Worm (Caenorhabditis elegans) whole organism, L4/young adult: ENCODE measurements around the gene cux-7.

Experiments
- W03F9.2 ChIP-seq: fragments of 150-350 bp; optimal IDR thresholded peaks from 2 replicates; lab custom pipeline; 2014; ENCODE audit warnings: missing biosample characterization, missing genetic modification characterization
- dao-5 ChIP-seq: sonication (generic microtip); optimal IDR thresholded peaks from 2 replicates; lab custom pipeline; 2016; ENCODE audit warnings: missing genotype, missing genetic modification characterization, moderate library complexity, missing compliant biosample characterization
- him-1 ChIP-seq: sonication (generic microtip); optimal IDR thresholded peaks from 2 replicates; lab custom pipeline; 2016; ENCODE audit warnings: missing genotype, missing genetic modification reagents, missing genetic modification characterization, missing compliant biosample characterization

cux-7 gene

DNA sequence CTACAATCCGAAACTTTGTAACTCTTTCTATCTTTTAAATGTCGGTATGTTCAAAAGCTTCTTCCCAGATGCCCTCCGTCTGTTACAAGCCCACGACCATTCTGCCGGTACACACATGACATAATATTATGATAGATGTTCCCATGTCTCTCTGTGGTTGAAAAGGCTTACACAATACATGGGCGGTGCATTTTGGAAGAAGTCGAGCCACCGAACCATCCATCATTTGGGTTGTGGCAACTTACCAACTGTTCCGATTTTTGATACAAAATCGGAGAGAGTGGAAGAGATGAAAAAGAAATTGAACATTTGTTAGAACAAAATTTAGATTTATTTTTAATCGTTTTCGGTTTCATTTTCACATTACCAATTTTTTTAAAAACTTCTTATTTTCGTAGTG is 28.3 kb upstream of the cux-7 start:
- no peak for TF ChIP-seq him-1 (tag; lab: Kevin White, UChicago)
- TF ChIP-seq dao-5, result no peak
- TF ChIP-seq W03F9.2 (tag; lab: Kevin White, UChicago), result no peak

DNA sequence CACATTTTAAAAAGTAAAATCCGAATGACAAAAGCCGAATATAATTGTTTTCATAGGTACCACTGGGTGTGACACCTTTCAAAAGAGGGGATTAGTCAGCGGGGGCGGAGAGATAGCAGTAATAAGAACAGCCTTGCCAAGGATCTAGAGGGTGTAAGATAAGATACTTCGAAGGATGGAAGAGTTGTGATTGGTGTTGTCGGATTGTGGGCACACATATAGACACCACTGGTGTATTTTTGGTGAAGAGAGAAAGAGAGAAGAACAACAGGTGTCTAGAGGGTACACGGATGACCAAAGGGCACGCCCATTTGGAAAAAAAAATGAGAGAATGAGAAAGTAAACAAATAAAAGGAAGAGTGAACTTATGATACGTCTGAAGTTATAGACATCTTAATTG is 24.5 kb upstream of the cux-7 start:
- TF ChIP-seq dao-5 (no peak), him-1 (tag; lab: Kevin White, UChicago) (no peak), W03F9.2 (tag; lab: Kevin White, UChicago) (no peak)

DNA sequence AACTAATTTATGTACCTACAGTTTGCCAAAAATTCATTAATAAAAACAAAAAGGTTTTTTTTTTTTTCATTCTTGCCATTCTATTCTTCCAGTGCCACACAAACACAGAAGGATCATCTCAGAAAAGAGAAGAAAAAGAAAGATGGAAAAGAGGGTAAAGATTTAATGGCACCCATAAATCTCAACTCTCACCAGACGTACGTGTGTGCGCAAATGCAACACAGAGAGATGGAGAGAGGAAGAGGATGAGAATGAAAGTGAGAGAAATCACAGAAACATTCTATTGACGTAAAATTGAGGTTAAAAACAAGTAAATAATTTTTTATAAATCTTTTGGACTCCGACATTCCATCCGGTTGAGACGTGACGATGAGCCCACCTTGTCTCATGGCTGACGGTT is 23.6 kb upstream of the cux-7 start:
- no peak for TF ChIP-seq dao-5
- no peak for TF ChIP-seq W03F9.2 (tag; lab: Kevin White, UChicago)
- TF ChIP-seq him-1 (tag; lab: Kevin White, UChicago), result no peak

DNA sequence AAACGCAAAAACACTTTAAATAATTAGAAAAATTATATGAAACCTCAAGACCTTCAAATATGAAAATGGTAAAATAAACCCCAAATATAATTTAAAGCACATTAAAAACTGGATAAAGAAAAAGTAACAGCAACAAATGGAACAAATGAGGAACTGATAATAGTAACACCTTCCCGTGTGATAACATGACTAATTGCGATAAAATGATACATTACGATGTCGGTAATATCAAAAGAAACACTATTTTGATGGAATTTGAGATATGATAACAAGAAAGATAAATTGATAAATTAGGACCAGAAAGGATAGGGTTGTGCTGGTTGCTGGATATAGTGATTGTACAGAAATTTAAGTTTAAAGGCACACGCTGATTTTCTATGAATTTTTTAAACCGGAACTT is 21.4 kb upstream of the cux-7 start:
- TF ChIP-seq W03F9.2 (tag; lab: Kevin White, UChicago), result no peak
- TF ChIP-seq dao-5, result no peak
- no peak for TF ChIP-seq him-1 (tag; lab: Kevin White, UChicago)

DNA sequence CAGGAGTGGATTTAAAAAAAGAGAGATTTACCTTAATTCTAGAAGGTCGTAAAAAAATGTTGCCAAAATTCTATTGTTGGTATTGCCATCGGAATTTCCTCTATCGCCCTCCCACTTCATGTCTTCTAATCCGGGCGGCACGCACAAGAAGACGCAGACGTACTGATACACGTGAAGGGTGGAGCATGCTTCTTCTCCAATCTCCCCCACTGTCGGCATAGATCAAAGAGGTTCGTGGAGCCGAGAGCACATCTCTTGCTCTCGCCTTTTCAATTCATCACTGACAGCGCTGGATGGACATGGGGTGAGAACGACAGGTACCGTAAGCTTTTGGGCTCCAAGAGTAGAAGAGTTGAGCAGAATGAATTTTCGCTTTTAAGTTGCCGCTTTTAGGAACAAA is 15.9 kb upstream of the cux-7 start, which contains the start of gene lin-39:
Gene lin-39 (minus strand): TSS at position 74 of the 400 bp plus-strand sequence.
- TF ChIP-seq W03F9.2 (tag; lab: Kevin White, UChicago), result no peak
- no peak for TF ChIP-seq dao-5
- TF ChIP-seq him-1 (tag; lab: Kevin White, UChicago), result no peak

DNA sequence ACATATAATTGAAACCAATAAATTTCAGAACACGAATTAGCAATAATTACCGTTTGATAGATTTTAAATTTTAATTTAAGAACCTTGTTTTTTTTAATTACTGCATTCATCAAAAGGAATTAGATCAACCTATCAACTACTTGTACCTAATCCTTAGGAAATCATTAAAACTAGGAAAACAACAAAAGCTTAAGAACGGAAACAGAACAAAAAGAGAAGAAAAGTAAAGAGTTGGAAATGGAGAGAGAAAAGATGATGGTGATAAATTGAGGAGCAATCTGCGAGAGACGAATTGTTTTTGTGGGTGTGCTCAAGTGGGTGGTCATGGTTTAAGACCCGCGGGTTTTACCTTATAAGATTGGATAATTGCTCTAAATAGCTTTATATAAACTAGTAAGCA is 14.7 kb upstream of the cux-7 start:
- no peak for TF ChIP-seq W03F9.2 (tag; lab: Kevin White, UChicago)
- no peak for TF ChIP-seq dao-5
- no peak for TF ChIP-seq him-1 (tag; lab: Kevin White, UChicago)

DNA sequence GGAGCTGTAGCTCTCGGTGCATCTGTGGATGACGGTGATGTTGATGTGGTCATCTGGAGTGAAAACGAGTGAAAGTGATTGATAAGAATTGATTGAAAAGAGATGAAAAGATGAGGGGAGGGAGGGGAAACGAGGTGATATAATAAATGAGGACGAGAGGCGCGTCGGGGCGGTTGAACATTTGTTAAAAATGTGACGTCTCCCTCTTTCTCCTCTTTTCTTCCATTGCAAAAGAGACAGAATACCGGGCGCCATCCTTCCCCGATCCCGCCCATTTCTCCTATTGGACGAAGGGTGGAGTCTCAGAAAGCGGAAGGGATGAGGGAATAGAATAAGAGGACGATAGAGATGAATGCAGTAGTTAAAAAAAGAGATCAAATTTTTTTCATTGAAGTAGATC is 14.0 kb upstream of the cux-7 start:
- TF ChIP-seq dao-5, result no peak
- no peak for TF ChIP-seq W03F9.2 (tag; lab: Kevin White, UChicago)
- no peak for TF ChIP-seq him-1 (tag; lab: Kevin White, UChicago)

DNA sequence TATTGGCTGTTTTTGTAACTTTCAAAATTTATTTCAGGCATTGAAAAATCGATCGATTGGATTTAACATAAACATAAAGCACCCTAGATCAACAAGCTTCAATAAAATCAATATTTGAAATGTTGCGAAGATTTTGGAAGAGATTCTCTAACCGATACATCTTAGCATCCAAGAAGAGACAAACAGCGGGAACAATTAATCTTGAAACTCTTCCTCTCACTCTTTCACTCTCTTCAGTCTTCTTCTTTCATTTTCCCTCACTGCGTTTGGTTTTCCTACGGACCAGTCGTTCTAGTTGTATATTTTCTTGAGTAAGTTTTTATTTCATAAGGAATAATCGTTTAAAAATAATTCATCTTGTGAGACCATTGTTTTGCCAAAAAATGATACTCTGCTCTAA is 12.4 kb upstream of the cux-7 start:
- TF ChIP-seq W03F9.2 (tag; lab: Kevin White, UChicago), result no peak
- TF ChIP-seq him-1 (tag; lab: Kevin White, UChicago), result no peak
- no peak for TF ChIP-seq dao-5

DNA sequence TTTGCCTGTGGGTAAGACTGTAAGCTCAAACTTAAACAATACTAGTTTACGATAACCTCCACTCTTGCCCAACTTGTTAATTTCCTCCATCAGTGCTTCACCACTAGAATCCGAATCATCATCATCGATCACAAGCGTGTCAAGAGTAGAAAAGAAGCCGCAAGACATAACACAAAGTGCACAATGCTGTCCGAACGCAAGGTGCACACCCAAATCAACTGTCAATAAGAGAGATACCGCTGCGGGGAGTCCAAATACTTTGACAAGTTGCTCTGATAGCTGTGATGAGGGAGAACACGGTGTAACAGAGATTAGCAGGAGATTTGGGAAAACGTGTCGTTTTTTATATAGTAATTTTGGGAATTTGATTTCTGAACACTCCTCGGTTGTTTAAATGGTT is 10.7 kb upstream of the cux-7 start:
- TF ChIP-seq him-1 (tag; lab: Kevin White, UChicago), result no peak
- no peak for TF ChIP-seq dao-5
- TF ChIP-seq W03F9.2 (tag; lab: Kevin White, UChicago), result no peak

DNA sequence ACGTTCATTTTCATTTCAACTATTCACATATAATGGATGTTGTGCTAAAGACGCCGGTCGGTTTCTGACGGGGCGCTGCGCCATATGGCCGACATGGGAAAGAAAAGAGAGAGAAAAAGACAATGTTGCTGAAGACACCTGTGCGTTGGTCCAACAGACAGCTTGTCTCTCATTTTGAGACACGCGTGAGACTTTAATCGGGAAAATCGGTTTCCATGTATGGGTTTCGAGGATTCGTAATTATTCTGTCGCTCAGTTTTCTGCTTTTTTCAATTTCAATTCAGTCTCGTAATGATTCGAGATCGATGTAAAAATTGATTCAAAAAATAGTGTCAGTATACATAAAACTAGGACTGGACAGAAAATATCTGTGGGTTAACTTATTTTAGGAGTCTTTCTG is 10.2 kb upstream of the cux-7 start:
- TF ChIP-seq dao-5 (no peak), W03F9.2 (tag; lab: Kevin White, UChicago) (no peak), him-1 (tag; lab: Kevin White, UChicago) (no peak)

DNA sequence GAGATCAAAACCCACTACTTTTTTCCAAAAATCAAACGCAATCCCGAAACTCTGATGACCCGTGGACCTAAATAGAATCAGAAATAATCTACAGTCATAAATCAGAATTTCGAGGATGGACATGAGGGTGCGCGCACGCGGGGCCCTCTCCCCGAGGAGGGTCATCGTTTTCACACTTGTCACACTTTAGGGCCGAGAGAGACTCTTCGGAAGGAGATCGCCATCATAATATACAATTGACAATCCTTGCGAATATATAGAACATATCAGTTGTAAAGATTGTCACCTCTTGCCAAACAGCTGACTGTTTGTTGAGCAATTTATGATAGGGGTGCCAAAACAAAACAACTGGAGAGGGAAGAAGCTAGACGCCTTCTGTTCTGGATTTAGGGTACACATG is 9.5 kb upstream of the cux-7 start:
- TF ChIP-seq dao-5 (no peak), W03F9.2 (tag; lab: Kevin White, UChicago) (no peak), him-1 (tag; lab: Kevin White, UChicago) (no peak)

DNA sequence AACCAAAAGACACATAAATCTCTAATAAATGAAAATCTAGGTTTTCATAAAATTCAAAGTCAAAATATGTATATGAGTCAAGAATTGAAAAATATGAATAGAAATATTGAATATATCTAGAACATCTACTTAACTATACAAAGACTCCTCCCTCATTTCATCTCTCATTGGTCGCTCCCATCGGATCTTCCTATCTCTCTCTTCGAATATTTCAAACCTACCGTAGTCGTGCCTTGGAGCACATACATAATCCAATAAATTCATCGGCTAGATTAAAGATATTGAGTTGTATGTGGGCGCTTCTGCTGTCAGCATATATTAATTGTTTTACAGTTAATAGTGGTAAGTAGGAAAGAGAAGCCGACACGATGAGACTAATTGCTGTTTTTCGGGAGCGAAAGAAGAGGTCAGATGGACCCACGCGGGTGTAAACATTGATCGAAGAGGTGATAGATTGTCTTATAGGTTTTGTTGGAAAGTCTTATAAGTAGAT is 6.4 kb upstream of the cux-7 start:
- no peak for TF ChIP-seq him-1 (tag; lab: Kevin White, UChicago)
- no peak for TF ChIP-seq dao-5
- no peak for TF ChIP-seq W03F9.2 (tag; lab: Kevin White, UChicago)

DNA sequence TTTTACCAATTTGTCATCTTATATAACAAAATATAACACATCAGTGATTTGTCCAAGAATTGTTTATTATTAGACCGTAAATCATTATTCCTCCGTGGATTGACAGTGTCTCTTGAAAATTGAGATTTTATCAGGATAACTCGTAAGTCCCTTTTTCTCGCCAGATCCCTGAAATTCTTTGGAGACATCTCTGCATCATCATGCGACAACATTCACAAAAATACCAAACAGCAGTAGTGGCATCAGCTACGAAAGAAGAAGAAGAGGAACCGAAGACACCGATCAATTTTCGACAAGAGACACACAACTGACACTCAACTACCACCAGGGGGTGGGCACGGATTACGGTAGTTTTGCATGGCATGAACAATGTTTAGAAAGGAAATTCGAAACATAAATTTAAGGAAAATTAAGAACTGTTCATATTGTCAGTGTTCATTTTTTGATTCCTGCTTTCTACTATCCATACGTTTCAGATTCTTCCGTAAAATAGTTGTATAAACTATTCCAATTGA is 4.2 kb upstream of the cux-7 start:
- no peak for TF ChIP-seq him-1 (tag; lab: Kevin White, UChicago)
- no peak for TF ChIP-seq dao-5
- no peak for TF ChIP-seq W03F9.2 (tag; lab: Kevin White, UChicago)

DNA sequence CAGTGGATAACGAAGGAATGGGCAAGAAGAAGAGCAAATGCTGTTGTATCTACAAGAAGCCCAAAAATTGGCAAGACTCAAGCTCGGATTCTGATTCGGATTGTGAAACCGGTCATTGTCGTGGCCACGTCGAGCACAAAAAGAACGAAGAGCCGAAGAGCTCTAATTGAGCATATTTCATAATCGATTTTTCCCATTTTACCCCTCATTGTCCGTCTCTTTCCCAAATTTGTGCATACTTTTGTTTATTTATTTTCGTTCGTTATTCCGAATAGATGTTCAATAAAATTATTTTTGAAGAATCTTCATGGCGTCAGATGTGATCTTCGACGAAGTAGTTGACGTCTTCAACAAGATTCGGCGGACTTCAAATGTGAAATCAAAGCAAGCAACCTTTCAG is 518 bp upstream of the cux-7 start, which contains the start of gene lig-4:
Gene lig-4 (plus strand): TSS at position 301 of the 400 bp plus-strand sequence.
- TF ChIP-seq him-1 (tag; lab: Kevin White, UChicago) (no peak), W03F9.2 (tag; lab: Kevin White, UChicago) (no peak), dao-5 (no peak)

DNA sequence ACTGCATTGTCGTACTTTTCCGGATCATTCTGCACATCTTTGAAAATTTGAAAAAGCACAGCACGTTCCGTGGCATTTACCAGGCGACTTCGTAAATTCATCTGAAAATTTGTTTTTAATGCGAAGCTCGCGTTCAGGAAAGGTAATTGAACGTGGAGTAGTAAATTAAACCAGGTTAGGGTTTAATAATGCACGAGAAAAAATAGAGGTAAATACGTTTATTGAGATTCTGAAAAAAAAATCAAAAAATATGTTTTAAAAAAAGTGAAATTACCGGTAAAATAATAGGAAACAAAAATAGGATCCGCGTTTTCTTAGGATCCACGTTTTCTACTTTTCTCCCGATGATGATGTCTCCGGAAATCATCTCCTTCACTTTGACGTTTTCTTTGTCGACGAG is 2.2 kb downstream of the cux-7 start, which contains the start of gene clk-2:
Gene clk-2 (minus strand): TSS at position 101 of the 400 bp plus-strand sequence.
- TF ChIP-seq him-1 (tag; lab: Kevin White, UChicago) (no peak), dao-5 (no peak), W03F9.2 (tag; lab: Kevin White, UChicago) (no peak)
